Fruit fly (Drosophila melanogaster) whole organism, embryonic: ENCODE data around the gene CG1774.

Experiments
- CG10543 ChIP-seq: fragments of 200-800 bp; sonication (Bioruptor generic); optimal IDR thresholded peaks from 3 replicates; lab custom pipeline; 2017; ENCODE audit warnings: missing biosample characterization, mild to moderate bottlenecking, missing genetic modification characterization, moderate library complexity
- CG10565 ChIP-seq: fragments of 200-800 bp; sonication (Bioruptor generic); optimal IDR thresholded peaks from 3 replicates; lab custom pipeline; 2016; ENCODE audit warnings: missing biosample characterization, mild to moderate bottlenecking, missing genetic modification characterization
- CG11247 ChIP-seq: fragments of 200-800 bp; sonication (Bioruptor generic); IDR thresholded peaks from 2 replicates; pipeline ENCODE4 v1.3.6; 2022; ENCODE audit warnings: missing biosample characterization, missing genetic modification characterization
- CG11398 ChIP-seq: fragments of 200-800 bp; sonication (Bioruptor generic); optimal IDR thresholded peaks from 2 replicates; lab custom pipeline; 2016; ENCODE audit warnings: missing biosample characterization, missing genetic modification characterization
- CG13123 ChIP-seq: fragments of 200-800 bp; sonication (Bioruptor generic); optimal IDR thresholded peaks from 2 replicates; lab custom pipeline; 2016; ENCODE audit warnings: missing biosample characterization, missing genetic modification characterization
- CG13296 ChIP-seq: fragments of 200-800 bp; sonication (Bioruptor generic); optimal IDR thresholded peaks from 3 replicates; lab custom pipeline; 2018; ENCODE audit warnings: missing biosample characterization, mild to moderate bottlenecking, missing genetic modification characterization
- CG13424 ChIP-seq: fragments of 200-800 bp; sonication (Bioruptor generic); optimal IDR thresholded peaks from 2 replicates; lab custom pipeline; 2019; ENCODE audit warnings: missing biosample characterization, mild to moderate bottlenecking, missing genetic modification characterization, moderate library complexity
- CG14667 ChIP-seq: fragments of 200-800 bp; sonication (Bioruptor generic); IDR thresholded peaks from 2 replicates; pipeline ENCODE4 v1.3.6; 2022; ENCODE audit warnings: missing biosample characterization, missing genetic modification characterization
- CG14860 ChIP-seq: fragments of 200-800 bp; sonication (Bioruptor generic); IDR thresholded peaks from 3 replicates; pipeline ENCODE4 v1.3.6; 2022; ENCODE audit warnings: missing biosample characterization, missing genetic modification characterization; ENCODE audit not compliant: partially characterized antibody
- CG15011 ChIP-seq: fragments of 200-800 bp; sonication (Bioruptor generic); optimal IDR thresholded peaks from 3 replicates; lab custom pipeline; 2018; ENCODE audit warnings: missing biosample characterization, mild to moderate bottlenecking, missing genetic modification characterization
- CG15514 ChIP-seq: fragments of 200-800 bp; sonication (Bioruptor generic); optimal IDR thresholded peaks from 3 replicates; lab custom pipeline; 2017; ENCODE audit warnings: missing biosample characterization, missing genetic modification characterization, mild to moderate bottlenecking, moderate library complexity, missing genetic modification reagents
- CG1647 ChIP-seq: fragments of 200-800 bp; sonication (Bioruptor generic); optimal IDR thresholded peaks from 3 replicates; lab custom pipeline; 2016; ENCODE audit warnings: missing biosample characterization, missing genetic modification characterization
- CG16779 ChIP-seq: fragments of 200-800 bp; sonication (Bioruptor generic); IDR thresholded peaks from 2 replicates; pipeline ENCODE4 v1.3.6; 2022; ENCODE audit warnings: missing biosample characterization, missing genetic modification characterization
- CG16863 ChIP-seq: fragments of 200-800 bp; sonication (Bioruptor generic); optimal IDR thresholded peaks from 3 replicates; lab custom pipeline; 2016; ENCODE audit warnings: missing biosample characterization, missing genetic modification characterization
- CG17186 ChIP-seq: fragments of 200-800 bp; sonication (Bioruptor generic); optimal IDR thresholded peaks from 3 replicates; lab custom pipeline; 2017; ENCODE audit warnings: missing biosample characterization, missing genetic modification reagents, missing genetic modification characterization
- CG17612 ChIP-seq: fragments of 200-800 bp; sonication (Bioruptor generic); IDR thresholded peaks from 2 replicates; pipeline ENCODE4 v1.3.6; 2022; ENCODE audit warnings: missing biosample characterization, missing genetic modification characterization
- CG17912 ChIP-seq: fragments of 200-800 bp; sonication (Bioruptor generic); optimal IDR thresholded peaks from 2 replicates; lab custom pipeline; 2018; ENCODE audit warnings: missing biosample characterization, mild to moderate bottlenecking, missing genetic modification characterization
- CG2678 ChIP-seq: fragments of 200-800 bp; sonication (Bioruptor generic); optimal IDR thresholded peaks from 3 replicates; lab custom pipeline; 2019; ENCODE audit warnings: missing biosample characterization, mild to moderate bottlenecking, missing genetic modification characterization, moderate library complexity
- CG31224 ChIP-seq: fragments of 200-800 bp; sonication (Bioruptor generic); IDR thresholded peaks from 2 replicates; pipeline ENCODE4 v1.3.6; 2022; ENCODE audit warnings: missing biosample characterization, missing genetic modification characterization
- CG33213 ChIP-seq: fragments of 200-800 bp; sonication (Bioruptor generic); optimal IDR thresholded peaks from 3 replicates; lab custom pipeline; 2016; ENCODE audit warnings: missing biosample characterization, missing genetic modification characterization
- CG3847 ChIP-seq: fragments of 200-800 bp; sonication (Bioruptor generic); IDR thresholded peaks from 2 replicates; pipeline ENCODE4 v1.3.6; 2022; ENCODE audit warnings: missing biosample characterization, missing genetic modification characterization
- CG43689 ChIP-seq: fragments of 200-800 bp; sonication (Bioruptor generic); IDR thresholded peaks from 2 replicates; pipeline ENCODE4 v1.3.6; 2022; ENCODE audit warnings: missing biosample characterization, missing genetic modification characterization
- CG7839 ChIP-seq: fragments of 200-800 bp; sonication (Bioruptor generic); optimal IDR thresholded peaks from 3 replicates; lab custom pipeline; 2018; ENCODE audit warnings: missing biosample characterization, mild to moderate bottlenecking, missing genetic modification characterization, moderate library complexity
- CG9876 ChIP-seq: fragments of 200-800 bp; sonication (Bioruptor generic); optimal IDR thresholded peaks from 2 replicates; lab custom pipeline; 2016; ENCODE audit warnings: missing biosample characterization, missing genetic modification characterization
- CG9932 ChIP-seq: fragments of 200-800 bp; sonication (Bioruptor generic); IDR thresholded peaks from 2 replicates; pipeline ENCODE4 v1.3.6; 2022; ENCODE audit warnings: missing biosample characterization, missing genetic modification characterization
- D19A ChIP-seq: fragments of 200-800 bp; optimal IDR thresholded peaks from 3 replicates; lab custom pipeline; 2019; ENCODE audit warnings: missing biosample characterization, mild to moderate bottlenecking, missing genetic modification characterization, moderate library complexity
- Fer2 ChIP-seq: fragments of 200-800 bp; sonication (Bioruptor generic); optimal IDR thresholded peaks from 2 replicates; lab custom pipeline; 2018; ENCODE audit warnings: missing biosample characterization, mild to moderate bottlenecking, missing genetic modification characterization, moderate library complexity
- Gsc ChIP-seq: fragments of 200-800 bp; sonication (Bioruptor generic); IDR thresholded peaks from 2 replicates; pipeline ENCODE4 v1.3.6; 2022; ENCODE audit warnings: missing biosample characterization, missing genetic modification characterization
- NC2β ChIP-seq: fragments of 200-800 bp; sonication (Bioruptor generic); optimal IDR thresholded peaks from 2 replicates; lab custom pipeline; 2016; ENCODE audit warnings: missing biosample characterization, missing genetic modification characterization
- NfI ChIP-seq: fragments of 200-800 bp; sonication (Bioruptor generic); optimal IDR thresholded peaks from 3 replicates; lab custom pipeline; 2018; ENCODE audit warnings: missing biosample characterization, mild to moderate bottlenecking, missing genetic modification characterization, moderate library complexity
- Vsx1 ChIP-seq: fragments of 200-800 bp; sonication (Bioruptor generic); optimal IDR thresholded peaks from 2 replicates; lab custom pipeline; 2017; ENCODE audit warnings: missing biosample characterization, mild to moderate bottlenecking, missing genetic modification characterization, missing genetic modification reagents
- Xrp1 ChIP-seq: fragments of 200-800 bp; sonication (Bioruptor generic); IDR thresholded peaks from 2 replicates; pipeline ENCODE4 v1.3.6; 2022; ENCODE audit warnings: missing biosample characterization, missing genetic modification characterization
- bbx ChIP-seq: fragments of 200-800 bp; sonication (Bioruptor generic); IDR thresholded peaks from 2 replicates; pipeline ENCODE4 v1.3.6; 2022; ENCODE audit warnings: missing biosample characterization, missing genetic modification characterization; ENCODE audit not compliant: partially characterized antibody
- bigmax ChIP-seq: fragments of 200-800 bp; sonication (Bioruptor generic); optimal IDR thresholded peaks from 2 replicates; lab custom pipeline; 2018; ENCODE audit warnings: missing biosample characterization, mild to moderate bottlenecking, missing genetic modification characterization
- br ChIP-seq: fragments of >200 bp; optimal IDR thresholded peaks from 2 replicates; lab custom pipeline; 2017
- caup ChIP-seq: fragments of 200-800 bp; sonication (Bioruptor generic); optimal IDR thresholded peaks from 3 replicates; lab custom pipeline; 2017; ENCODE audit warnings: missing biosample characterization, mild to moderate bottlenecking, missing genetic modification characterization, moderate library complexity; ENCODE audit not compliant: severe bottlenecking
- cg ChIP-seq: fragments of 200-800 bp; sonication (Bioruptor generic); optimal IDR thresholded peaks from 3 replicates; lab custom pipeline; 2019; ENCODE audit warnings: missing biosample characterization, mild to moderate bottlenecking, missing genetic modification characterization, moderate library complexity
- crp ChIP-seq, 2 experiments: fragments of 200-800 bp; sonication (Bioruptor generic); optimal IDR thresholded peaks; 2 replicates in 1 of 2; 3 replicates in 1 of 2; lab custom pipeline; 2017; ENCODE audit warnings: missing biosample characterization in 2 of 2, missing genetic modification characterization in 2 of 2, mild to moderate bottlenecking in 1 of 2, moderate library complexity in 1 of 2
- fd64A ChIP-seq: fragments of 200-800 bp; sonication (Bioruptor generic); optimal IDR thresholded peaks from 3 replicates; lab custom pipeline; 2018; ENCODE audit warnings: missing biosample characterization, mild to moderate bottlenecking, missing genetic modification characterization
- h ChIP-seq: fragments of >200 bp; optimal IDR thresholded peaks from 2 replicates; lab custom pipeline; 2017
- klu ChIP-seq: fragments of 200-800 bp; sonication (Bioruptor generic); IDR thresholded peaks from 2 replicates; pipeline ENCODE4 v1.3.6; 2022; ENCODE audit warnings: missing biosample characterization, missing genetic modification characterization
- lov ChIP-seq, 2 experiments: fragments of 200-800 bp in 1 of 2; fragments of >200 bp in 1 of 2; sonication (Bioruptor generic) in 1 of 2; IDR thresholded peaks in 1 of 2; optimal IDR thresholded peaks in 1 of 2; 2 replicates in 1 of 2; 3 replicates in 1 of 2; pipeline versions ENCODE4 v1.3.6 to Lab custom; 2017 to 2022; ENCODE audit warnings: missing biosample characterization in 1 of 2, missing genetic modification characterization in 1 of 2
- luna ChIP-seq: fragments of 200-800 bp; sonication (Bioruptor generic); optimal IDR thresholded peaks from 2 replicates; lab custom pipeline; 2016; ENCODE audit warnings: missing biosample characterization, missing genetic modification characterization
- maf-S ChIP-seq: fragments of 200-800 bp; sonication (Bioruptor generic); optimal IDR thresholded peaks from 2 replicates; lab custom pipeline; 2016; ENCODE audit warnings: missing biosample characterization, missing genetic modification characterization
- pnt ChIP-seq: fragments of 200-800 bp; sonication (Bioruptor generic); optimal IDR thresholded peaks from 3 replicates; lab custom pipeline; 2016; ENCODE audit warnings: missing biosample characterization, missing genetic modification characterization
- sna ChIP-seq: fragments of 200-800 bp; sonication (Bioruptor generic); IDR thresholded peaks from 2 replicates; pipeline ENCODE4 v1.3.6; 2022; ENCODE audit warnings: missing biosample characterization, missing genetic modification characterization; ENCODE audit not compliant: partially characterized antibody
- sug ChIP-seq: fragments of 200-800 bp; optimal IDR thresholded peaks from 2 replicates; lab custom pipeline; 2019; ENCODE audit warnings: missing biosample characterization, mild to moderate bottlenecking, missing genetic modification characterization, moderate library complexity
- tap ChIP-seq: fragments of 200-800 bp; optimal IDR thresholded peaks from 3 replicates; lab custom pipeline; 2019; ENCODE audit warnings: missing biosample characterization, mild to moderate bottlenecking, missing genetic modification characterization, moderate library complexity
- usp ChIP-seq: fragments of >200 bp; optimal IDR thresholded peaks from 2 replicates; lab custom pipeline; 2017; ENCODE audit warnings: missing biosample characterization, missing genetic modification characterization
- wek ChIP-seq: fragments of 200-800 bp; sonication (Bioruptor generic); optimal IDR thresholded peaks from 3 replicates; lab custom pipeline; 2018; ENCODE audit warnings: missing biosample characterization, mild to moderate bottlenecking, missing genetic modification characterization, moderate library complexity

The CG1774 gene

dm6 chr3R:31548766-31549510, 43.7 kb upstream of the CG1774 start (continued):
- TF ChIP-seq CG17912 (GFP tag; lab: Kevin White, UChicago): no peak
- TF ChIP-seq maf-S (GFP tag; lab: Kevin White, UChicago): no peak
- no peak for TF ChIP-seq CG17186
- no peak for TF ChIP-seq CG3847 (GFP tag; lab: Robert Waterston, UW)
- TF ChIP-seq CG16863: no peak
- no peak for TF ChIP-seq CG11247 (GFP tag; lab: Robert Waterston, UW)
- TF ChIP-seq CG14667 (GFP tag; lab: Robert Waterston, UW): no peak
- no peak for TF ChIP-seq luna (GFP tag; lab: Kevin White, UChicago)
- TF ChIP-seq br (lab: Kevin White, UChicago): no peak
- no peak for TF ChIP-seq CG9876 (GFP tag; lab: Kevin White, UChicago)
- no peak for TF ChIP-seq Fer2
- no peak for TF ChIP-seq sug
- no peak for TF ChIP-seq CG17612 (GFP tag; lab: Robert Waterston, UW)
- no peak for TF ChIP-seq Vsx1 (GFP tag; lab: Kevin White, UChicago)
- no peak for TF ChIP-seq CG13296
- TF ChIP-seq Xrp1 (GFP tag; lab: Robert Waterston, UW): peak; percentile 40; the same call in 1 of the 2 replicates
- no peak for TF ChIP-seq CG9932 (GFP tag; lab: Robert Waterston, UW)
- TF ChIP-seq CG10543 (GFP tag; lab: Kevin White, UChicago): no peak
- TF ChIP-seq bigmax (GFP tag; lab: Kevin White, UChicago): no peak
- no peak for TF ChIP-seq crp (GFP tag; optimal IDR thresholded peaks at IDR 0.05; lab: Kevin White, UChicago)
- no peak for TF ChIP-seq CG15011 (GFP tag; lab: Kevin White, UChicago)
- peak; percentile 29 for TF ChIP-seq CG2678
- TF ChIP-seq pnt (GFP tag; lab: Kevin White, UChicago): no peak
- peak; percentile 38 for TF ChIP-seq fd64A
- no peak for TF ChIP-seq NfI
- no peak for TF ChIP-seq sna (GFP tag; lab: Robert Waterston, UW)
- no peak for TF ChIP-seq NC2β
- TF ChIP-seq klu: no peak
- TF ChIP-seq Gsc (GFP tag; lab: Robert Waterston, UW): no peak
- no peak for TF ChIP-seq CG13424 (tag; lab: Kevin White, UChicago)
- TF ChIP-seq CG13123 (GFP tag; lab: Kevin White, UChicago): no peak
- no peak for TF ChIP-seq CG10565
- no peak for TF ChIP-seq cg
- TF ChIP-seq wek (GFP tag; lab: Kevin White, UChicago): peak; percentile 16
- TF ChIP-seq CG15514: no peak
- no peak for TF ChIP-seq CG43689 (GFP tag; lab: Robert Waterston, UW)
- TF ChIP-seq CG1647 (GFP tag; lab: Kevin White, UChicago): no peak
- TF ChIP-seq lov (optimal IDR thresholded peaks at IDR 0.05; lab: Kevin White, UChicago): no peak
- peak; percentile 78; the same call in 1 of the 3 replicates for TF ChIP-seq lov (GFP tag; IDR thresholded peaks at IDR 0.05; lab: Robert Waterston, UW)
- TF ChIP-seq CG16779 (GFP tag; lab: Robert Waterston, UW): no peak
- no peak for TF ChIP-seq CG31224 (GFP tag; lab: Robert Waterston, UW)
- peak; percentile 13 for TF ChIP-seq CG33213
- no peak for TF ChIP-seq h (lab: Kevin White, UChicago)
- no peak for TF ChIP-seq caup (GFP tag; lab: Kevin White, UChicago)
- TF ChIP-seq CG7839 (tag; lab: Kevin White, UChicago): no peak
- TF ChIP-seq CG11398 (GFP tag; lab: Kevin White, UChicago): no peak
- TF ChIP-seq bbx: no peak
- TF ChIP-seq tap: no peak
- TF ChIP-seq CG14860 (GFP tag; lab: Robert Waterston, UW): 0 out of 3 replicates have a peak, but pooled peaks have one; percentile 13
- TF ChIP-seq D19A (tag; lab: Kevin White, UChicago): no peak
- TF ChIP-seq usp (GFP tag; lab: Kevin White, UChicago): no peak
